Fruit fly (Drosophila melanogaster) whole organism: ENCODE measurements around the gene Syp.

Experiments used
- CG8478 ChIP-seq: fragments of >200 bp; optimal IDR thresholded peaks from 2 replicates; lab custom pipeline; 2018; ENCODE audit warnings: inconsistent platforms
- Dll ChIP-seq: fragments of >200 bp; optimal IDR thresholded peaks from 2 replicates; lab custom pipeline; 2017
- EcR ChIP-seq, 2 experiments: fragments of >200 bp; optimal IDR thresholded peaks; 2 replicates each; lab custom pipeline; 2017; ENCODE audit warnings: missing biosample characterization in 2 of 2, missing genetic modification characterization in 2 of 2, missing genetic modification reagents in 2 of 2
- pan ChIP-seq: fragments of >200 bp; optimal IDR thresholded peaks from 2 replicates; lab custom pipeline; 2017
- psq ChIP-seq: fragments of >200 bp; optimal IDR thresholded peaks from 2 replicates; lab custom pipeline; 2017
- usp ChIP-seq: fragments of >200 bp; optimal IDR thresholded peaks from 2 replicates; lab custom pipeline; 2017; ENCODE audit warnings: missing biosample characterization, missing genetic modification characterization, mixed read lengths

The Syp gene

dm6 chr3R:20756429-20756828 lies at the start of gene Syp:
Syp (plus strand) TSS chr3R:20756729.
- no peak for TF ChIP-seq EcR (GFP tag; optimal IDR thresholded peaks at IDR 0.05; lab: Kevin White, UChicago)
- TF ChIP-seq usp (GFP tag; lab: Kevin White, UChicago) = no peak
- no peak for TF ChIP-seq pan
- no peak for TF ChIP-seq Dll
- no peak for TF ChIP-seq CG8478 (lab: Kevin White, UChicago)
- TF ChIP-seq psq (lab: Kevin White, UChicago) = no peak

dm6 chr3R:20714360-20714759 lies 42.2 kb upstream of the Syp start, which contains the start of gene Oamb:
Oamb (minus strand) TSS chr3R:20714577.
- TF ChIP-seq Dll = no peak
- no peak for TF ChIP-seq usp (GFP tag; lab: Kevin White, UChicago)
- no peak for TF ChIP-seq psq (lab: Kevin White, UChicago)
- TF ChIP-seq CG8478 (lab: Kevin White, UChicago) = no peak
- TF ChIP-seq EcR (GFP tag; optimal IDR thresholded peaks at IDR 0.05; lab: Kevin White, UChicago) = no peak
- no peak for TF ChIP-seq pan

- TF ChIP-seq Dll (no peak), CG8478 (lab: Kevin White, UChicago) (no peak), EcR (GFP tag; optimal IDR thresholded peaks at IDR 0.05; lab: Kevin White, UChicago) (no peak), psq (lab: Kevin White, UChicago) (no peak)
These were observed 37.2 kb upstream of the Syp start for dm6 chr3R:20719286-20719685.

dm6 chr3R:20723491-20723890 lies 33.0 kb upstream of the Syp start:
- no peak for TF ChIP-seq EcR (GFP tag; optimal IDR thresholded peaks at IDR 0.05; lab: Kevin White, UChicago)
- TF ChIP-seq psq (lab: Kevin White, UChicago) = no peak
- TF ChIP-seq usp (GFP tag; lab: Kevin White, UChicago) = no peak
- TF ChIP-seq Dll = no peak
- TF ChIP-seq pan = no peak
- no peak for TF ChIP-seq CG8478 (lab: Kevin White, UChicago)

dm6 chr3R:20731331-20731730 lies 25.2 kb upstream of the Syp start, which contains the start of gene CG31205:
CG31205 (plus strand) TSS chr3R:20731631.
- no peak for TF ChIP-seq usp (GFP tag; lab: Kevin White, UChicago)
- TF ChIP-seq EcR (GFP tag; optimal IDR thresholded peaks at IDR 0.05; lab: Kevin White, UChicago) = no peak
- no peak for TF ChIP-seq psq (lab: Kevin White, UChicago)
- TF ChIP-seq pan = no peak
- TF ChIP-seq CG8478 (lab: Kevin White, UChicago) = no peak
- no peak for TF ChIP-seq Dll

dm6 chr3R:20735405-20735804 lies 21.1 kb upstream of the Syp start, which contains the start of gene Cdk2:
Cdk2 (plus strand) TSS chr3R:20735623.
- TF ChIP-seq EcR (GFP tag; optimal IDR thresholded peaks at IDR 0.05; lab: Kevin White, UChicago) = no peak
- TF ChIP-seq pan = no peak
- no peak for TF ChIP-seq usp (GFP tag; lab: Kevin White, UChicago)
- TF ChIP-seq Dll = no peak
- TF ChIP-seq CG8478 (lab: Kevin White, UChicago) = no peak
- TF ChIP-seq psq (lab: Kevin White, UChicago) = no peak

dm6 chr3R:20739000-20739399 lies 17.5 kb upstream of the Syp start, which contains the start of gene CG17267:
CG17267 (minus strand) TSS chr3R:20739100.
- TF ChIP-seq usp (GFP tag; lab: Kevin White, UChicago) (no peak), EcR (GFP tag; optimal IDR thresholded peaks at IDR 0.05; lab: Kevin White, UChicago) (no peak), CG8478 (lab: Kevin White, UChicago) (no peak), Dll (no peak), pan (no peak), psq (lab: Kevin White, UChicago) (no peak)

dm6 chr3R:20739971-20740370 lies 16.6 kb upstream of the Syp start, which contains the start of gene CG42322:
CG42322 (plus strand) TSS chr3R:20740108.
- TF ChIP-seq usp (GFP tag; lab: Kevin White, UChicago) = no peak
- TF ChIP-seq pan = no peak
- no peak for TF ChIP-seq EcR (GFP tag; optimal IDR thresholded peaks at IDR 0.05; lab: Kevin White, UChicago)
- TF ChIP-seq CG8478 (lab: Kevin White, UChicago) = no peak
- no peak for TF ChIP-seq Dll
- TF ChIP-seq psq (lab: Kevin White, UChicago) = no peak

dm6 chr3R:20743769-20744168 lies 12.8 kb upstream of the Syp start, which contains the start of gene CG31199:
CG31199 (minus strand) TSS chr3R:20743869.
- TF ChIP-seq pan (no peak), usp (GFP tag; lab: Kevin White, UChicago) (no peak), psq (lab: Kevin White, UChicago) (no peak), Dll (no peak), EcR (GFP tag; optimal IDR thresholded peaks at IDR 0.05; lab: Kevin White, UChicago) (no peak), CG8478 (lab: Kevin White, UChicago) (no peak)

- TF ChIP-seq pan (no peak), CG8478 (lab: Kevin White, UChicago) (no peak), EcR (GFP tag; optimal IDR thresholded peaks at IDR 0.05; lab: Kevin White, UChicago) (no peak), Dll (no peak), psq (lab: Kevin White, UChicago) (no peak), usp (GFP tag; lab: Kevin White, UChicago) (no peak)
These were observed 11.3 kb upstream of the Syp start, which contains the start of gene CG31200 for dm6 chr3R:20745238-20745637. CG31200 (minus strand) TSS chr3R:20745338.

- no peak for TF ChIP-seq psq (lab: Kevin White, UChicago)
- TF ChIP-seq pan = no peak
- TF ChIP-seq usp (GFP tag; lab: Kevin White, UChicago) = no peak
- no peak for TF ChIP-seq Dll
- TF ChIP-seq CG8478 (lab: Kevin White, UChicago) = no peak
- no peak for TF ChIP-seq EcR (GFP tag; optimal IDR thresholded peaks at IDR 0.05; lab: Kevin White, UChicago)
These were observed 7.6 kb upstream of the Syp start, which contains the start of gene Prosalpha4T1 for dm6 chr3R:20748974-20749373. Prosalpha4T1 (minus strand) TSS chr3R:20749074.

dm6 chr3R:20749536-20749935 lies 7.0 kb upstream of the Syp start:
- TF ChIP-seq psq (lab: Kevin White, UChicago) = no peak
- no peak for TF ChIP-seq CG8478 (lab: Kevin White, UChicago)
- no peak for TF ChIP-seq usp (GFP tag; lab: Kevin White, UChicago)
- no peak for TF ChIP-seq EcR (GFP tag; optimal IDR thresholded peaks at IDR 0.05; lab: Kevin White, UChicago)
- TF ChIP-seq pan = no peak
- no peak for TF ChIP-seq Dll
